Worm (Caenorhabditis elegans) whole organism, L3 larva: ENCODE measurements around the gene Y39B6A.69.

Experiments used
- R02D3.7 ChIP-seq: fragments of 150-350 bp; optimal IDR thresholded peaks from 2 replicates; lab custom pipeline; 2014; ENCODE audit warnings: missing biosample characterization, missing genetic modification characterization
- ceh-16 ChIP-seq: sonication (generic microtip); optimal IDR thresholded peaks from 2 replicates; lab custom pipeline; 2017; ENCODE audit warnings: missing biosample characterization, missing genetic modification characterization
- ceh-28 ChIP-seq: fragments of 150-350 bp; optimal IDR thresholded peaks from 2 replicates; lab custom pipeline; 2014; ENCODE audit warnings: missing biosample characterization, missing genetic modification reagents, missing genetic modification characterization
- ceh-82 ChIP-seq: fragments of 150-350 bp; optimal IDR thresholded peaks from 2 replicates; lab custom pipeline; 2014; ENCODE audit warnings: missing biosample characterization, missing genetic modification characterization
- ceh-9 ChIP-seq: sonication (generic microtip); optimal IDR thresholded peaks from 2 replicates; lab custom pipeline; 2018; ENCODE audit warnings: missing biosample characterization, missing genetic modification characterization
- daf-12 ChIP-seq: fragments of 150-350 bp; optimal IDR thresholded peaks from 2 replicates; lab custom pipeline; 2014; ENCODE audit warnings: missing biosample characterization, missing genetic modification reagents, missing genetic modification characterization
- egl-27 ChIP-seq: sonication (generic microtip); optimal IDR thresholded peaks from 4 replicates; lab custom pipeline; 2017; ENCODE audit warnings: missing biosample characterization, missing genetic modification reagents, missing genetic modification characterization
- egl-5 ChIP-seq: fragments of 150-350 bp; optimal IDR thresholded peaks from 2 replicates; lab custom pipeline; 2017; ENCODE audit warnings: missing biosample characterization, missing genetic modification reagents, missing genetic modification characterization, inconsistent platforms
- elt-2 ChIP-seq: sonication (generic microtip); optimal IDR thresholded peaks from 2 replicates; lab custom pipeline; 2016; ENCODE audit warnings: missing genetic modification reagents, mild to moderate bottlenecking, missing genetic modification characterization, missing compliant biosample characterization
- hmg-11 ChIP-seq: sonication (generic microtip); optimal IDR thresholded peaks from 2 replicates; lab custom pipeline; 2016; ENCODE audit warnings: missing genetic modification characterization, missing compliant biosample characterization
- lin-15B ChIP-seq: fragments of 150-350 bp; optimal IDR thresholded peaks from 2 replicates; lab custom pipeline; 2014; ENCODE audit warnings: missing biosample characterization, missing genetic modification characterization
- lin-39 ChIP-seq: fragments of 150-350 bp; optimal IDR thresholded peaks from 2 replicates; lab custom pipeline; 2018; ENCODE audit warnings: missing biosample characterization, missing genetic modification reagents, missing genetic modification characterization
- nfya-1 ChIP-seq: sonication (generic microtip); optimal IDR thresholded peaks from 2 replicates; lab custom pipeline; 2017; ENCODE audit warnings: missing genetic modification characterization, mild to moderate bottlenecking, missing compliant biosample characterization, antibody characterized with exemption, moderate library complexity; ENCODE audit not compliant: insufficient read depth
- nhr-12 ChIP-seq: fragments of 150-350 bp; optimal IDR thresholded peaks from 2 replicates; lab custom pipeline; 2014; ENCODE audit warnings: missing biosample characterization, missing genetic modification characterization
- nhr-237 ChIP-seq: fragments of 150-350 bp; optimal IDR thresholded peaks from 2 replicates; lab custom pipeline; 2014; ENCODE audit warnings: missing biosample characterization, missing genetic modification characterization
- nhr-25 ChIP-seq: sonication (generic microtip); optimal IDR thresholded peaks from 2 replicates; lab custom pipeline; 2017; ENCODE audit warnings: missing biosample characterization, missing genetic modification characterization
- nhr-28 ChIP-seq: fragments of 150-350 bp; optimal IDR thresholded peaks from 2 replicates; lab custom pipeline; 2014; ENCODE audit warnings: missing biosample characterization, missing genetic modification characterization
- nhr-43 ChIP-seq: sonication (generic microtip); optimal IDR thresholded peaks from 2 replicates; lab custom pipeline; 2016; ENCODE audit warnings: mild to moderate bottlenecking, missing genetic modification characterization, missing compliant biosample characterization; ENCODE audit not compliant: poor library complexity, severe bottlenecking
- nhr-76 ChIP-seq: fragments of 150-350 bp; sonication (generic microtip); optimal IDR thresholded peaks from 5 replicates; lab custom pipeline; 2014; ENCODE audit warnings: missing biosample characterization, missing genetic modification characterization
- pha-4 ChIP-seq: fragments of 150-350 bp; optimal IDR thresholded peaks from 2 replicates; lab custom pipeline; 2014; ENCODE audit warnings: missing biosample characterization, missing genetic modification reagents, missing genetic modification characterization
- pqm-1 ChIP-seq: fragments of 150-350 bp; optimal IDR thresholded peaks from 2 replicates; lab custom pipeline; 2017; ENCODE audit warnings: missing biosample characterization, missing genetic modification characterization, inconsistent platforms
- sea-2 ChIP-seq: fragments of 150-350 bp; sonication (generic microtip); optimal IDR thresholded peaks from 4 replicates; lab custom pipeline; 2014; ENCODE audit warnings: missing biosample characterization, missing genetic modification reagents, missing genetic modification characterization
- skn-1 ChIP-seq: fragments of 150-350 bp; optimal IDR thresholded peaks from 2 replicates; lab custom pipeline; 2014; ENCODE audit warnings: missing biosample characterization, missing genetic modification characterization
- tbx-2 ChIP-seq: sonication (generic microtip); optimal IDR thresholded peaks from 2 replicates; lab custom pipeline; 2016; ENCODE audit warnings: mild to moderate bottlenecking, missing genetic modification characterization, missing compliant biosample characterization
- zag-1 ChIP-seq: fragments of 150-350 bp; optimal IDR thresholded peaks from 2 replicates; lab custom pipeline; 2014; ENCODE audit warnings: missing biosample characterization, missing genetic modification characterization
- ztf-11 ChIP-seq: fragments of 150-350 bp; optimal IDR thresholded peaks from 2 replicates; lab custom pipeline; 2014; ENCODE audit warnings: missing biosample characterization, missing genetic modification characterization

Y39B6A.69 gene

DNA sequence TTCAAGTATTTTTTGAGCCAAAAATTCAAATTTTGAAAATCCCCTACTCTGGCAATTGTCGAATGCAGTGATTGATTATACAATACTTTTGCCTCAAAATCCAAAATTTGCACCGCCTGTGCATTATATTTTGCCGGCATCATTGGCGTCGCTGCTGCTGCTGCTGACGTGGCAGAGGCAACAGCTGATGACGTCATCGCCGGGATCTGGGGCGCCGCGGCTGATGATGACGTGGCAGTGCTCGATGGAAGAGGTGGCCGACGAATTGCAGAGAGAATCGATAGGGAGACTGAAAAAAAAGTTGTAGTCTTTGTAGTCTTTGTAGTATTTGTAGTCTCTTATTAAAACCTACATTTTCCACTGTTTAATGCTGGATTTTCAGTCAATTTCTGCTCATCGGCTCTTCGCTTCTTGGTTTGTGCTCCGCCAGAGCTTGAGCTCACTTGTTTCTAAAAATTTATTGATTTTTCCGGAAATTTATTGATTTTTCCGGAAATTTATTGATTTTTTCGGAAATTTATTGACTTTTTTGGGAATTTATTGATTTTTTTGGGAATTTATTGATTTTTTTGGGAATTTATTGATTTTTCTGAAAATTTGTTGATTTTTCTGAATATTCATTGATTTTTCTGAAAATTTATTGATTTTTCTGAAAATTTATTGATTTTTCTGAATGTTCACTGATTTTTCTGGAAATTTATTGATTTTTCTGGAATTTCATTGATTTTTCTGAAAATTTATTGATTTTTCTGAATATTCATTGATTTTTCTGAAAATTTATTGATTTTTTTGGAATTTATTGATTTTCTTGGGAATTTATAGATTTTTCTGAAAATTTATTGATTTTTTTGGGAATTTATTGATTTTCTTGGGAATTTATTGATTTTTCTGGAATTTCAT, 31.2 kb downstream of the Y39B6A.69 start:
- TF ChIP-seq nhr-25 (tag; lab: Kevin White, UChicago): no peak
- TF ChIP-seq ceh-28 (tag; lab: Kevin White, UChicago): peak; percentile 83
- no peak for TF ChIP-seq ztf-11 (tag; lab: Kevin White, UChicago)
- TF ChIP-seq egl-27 (tag; lab: Kevin White, UChicago): no peak

DNA sequence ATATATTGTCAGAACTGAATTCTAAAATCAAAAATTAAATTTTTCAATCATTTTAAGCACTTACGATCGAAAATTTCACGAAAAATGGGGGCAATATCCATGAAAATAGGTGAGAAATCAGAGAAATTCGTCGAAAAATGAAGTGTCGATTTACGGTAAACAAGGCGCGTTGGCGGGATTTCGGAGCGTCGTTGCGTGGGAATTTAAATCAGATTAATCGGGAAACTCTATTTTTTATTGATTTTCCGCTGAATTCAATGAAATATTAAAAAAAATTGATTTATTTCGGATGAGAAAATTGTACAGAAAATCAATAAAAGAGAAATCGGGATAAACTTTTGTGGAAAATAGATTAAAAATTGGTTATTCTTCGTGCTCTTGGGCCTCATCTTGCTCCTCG, 33.0 kb downstream of the Y39B6A.69 start, which contains the start of gene Y39B6A.13:
Gene Y39B6A.13, minus strand, starts transcription at position 166 of the 400 bp plus-strand sequence.
- TF ChIP-seq pha-4 (tag; lab: Kevin White, UChicago): peak; percentile 42
- peak; percentile 29 for TF ChIP-seq lin-15B (tag; lab: Kevin White, UChicago)
- TF ChIP-seq nfya-1 (tag; lab: Kevin White, UChicago): peak; percentile 23
- TF ChIP-seq egl-5 (tag; lab: Kevin White, UChicago): peak; percentile 28
- TF ChIP-seq ceh-16 (tag; lab: Kevin White, UChicago): no peak
- peak; percentile 74 for TF ChIP-seq ceh-28 (tag; lab: Kevin White, UChicago)
- TF ChIP-seq ceh-9 (tag; lab: Kevin White, UChicago): no peak
- TF ChIP-seq lin-39 (tag; lab: Kevin White, UChicago): no peak
- peak; percentile 95 for TF ChIP-seq R02D3.7 (tag; lab: Kevin White, UChicago)
- TF ChIP-seq nhr-12 (tag; lab: Kevin White, UChicago): no peak
- TF ChIP-seq hmg-11 (tag; lab: Kevin White, UChicago): peak; percentile 57
- TF ChIP-seq nhr-76: no peak

DNA sequence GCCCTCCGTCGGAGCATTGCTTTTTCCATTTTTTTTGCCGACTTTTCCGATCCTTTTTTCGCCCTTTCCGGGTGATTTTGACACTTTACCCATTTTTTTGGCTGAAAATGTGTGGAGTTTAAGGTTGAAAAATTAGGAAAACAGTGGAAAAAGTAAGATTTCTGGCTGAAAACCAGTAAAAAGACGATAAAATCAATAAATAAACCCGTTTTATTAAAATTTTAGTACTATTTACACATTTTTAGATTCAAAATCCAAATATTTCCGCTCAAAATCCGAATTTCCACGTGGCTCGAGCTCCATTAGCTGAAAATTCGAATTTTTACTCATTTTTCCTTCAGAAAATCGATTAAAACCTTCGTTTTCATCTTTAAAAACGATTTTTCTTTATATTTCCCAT, 33.9 kb downstream of the Y39B6A.69 start, which contains the start of gene pro-3:
Gene pro-3, minus strand, starts transcription at position 101 of the 400 bp plus-strand sequence.
- no peak for TF ChIP-seq ceh-28 (tag; lab: Kevin White, UChicago)
- TF ChIP-seq tbx-2: no peak
- TF ChIP-seq ceh-9 (tag; lab: Kevin White, UChicago): no peak
- TF ChIP-seq hmg-11 (tag; lab: Kevin White, UChicago): no peak
- no peak for TF ChIP-seq zag-1
- no peak for TF ChIP-seq nhr-28
- no peak for TF ChIP-seq nhr-43 (tag; lab: Kevin White, UChicago)
- TF ChIP-seq sea-2 (GFP tag; lab: Kevin White, UChicago): no peak
- TF ChIP-seq ceh-82: no peak
- no peak for TF ChIP-seq elt-2 (tag; lab: Kevin White, UChicago)
- no peak for TF ChIP-seq daf-12 (tag; lab: Kevin White, UChicago)
- TF ChIP-seq skn-1 (tag; lab: Kevin White, UChicago): no peak
- no peak for TF ChIP-seq nhr-237
- TF ChIP-seq ztf-11 (tag; lab: Kevin White, UChicago): no peak
- TF ChIP-seq, all 47 proteins: peak for 0

DNA sequence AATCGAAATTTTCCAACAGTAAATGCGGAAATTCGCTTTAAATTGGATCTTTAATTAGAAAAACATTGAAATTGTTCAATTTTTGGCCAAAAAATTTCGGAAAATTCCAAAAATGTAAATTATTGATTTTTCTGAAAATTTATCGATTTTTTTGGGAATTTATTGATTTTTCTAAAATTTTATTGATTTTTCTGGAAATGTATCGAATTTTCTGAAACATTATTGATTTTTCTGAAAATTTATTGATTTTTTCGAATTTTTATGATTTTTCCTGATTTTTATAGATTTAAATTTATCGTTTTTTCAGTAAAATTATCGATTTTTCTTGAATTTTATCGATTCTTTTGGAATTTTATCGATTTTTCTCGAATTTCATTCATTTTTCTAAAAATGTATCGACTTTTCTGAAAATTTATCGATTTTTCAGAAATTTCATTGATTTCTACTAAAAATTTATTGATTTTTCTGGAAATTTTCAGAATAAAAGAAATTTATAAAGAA, 35.3 kb downstream of the Y39B6A.69 start:
- TF ChIP-seq pqm-1 (tag; lab: Kevin White, UChicago) (no peak), ceh-28 (tag; lab: Kevin White, UChicago) (peak; percentile 92)

DNA sequence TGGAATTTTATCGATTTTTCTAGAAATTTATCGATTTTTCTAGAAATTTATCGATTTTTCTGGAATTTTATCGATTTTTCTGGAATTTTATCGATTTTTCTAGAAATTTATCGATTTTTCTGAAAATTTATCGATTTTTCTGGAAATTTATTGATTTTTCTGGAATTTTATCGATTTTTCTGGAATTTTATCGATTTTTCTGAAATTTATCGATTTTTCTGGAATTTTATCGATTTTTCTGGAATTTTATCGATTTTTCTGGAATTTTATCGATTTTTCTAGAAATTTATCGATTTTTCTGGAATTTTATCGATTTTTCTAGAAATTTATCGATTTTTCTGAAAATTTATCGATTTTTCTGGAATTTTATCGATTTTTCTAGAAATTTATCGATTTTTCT, 38.6 kb downstream of the Y39B6A.69 start:
- TF ChIP-seq ceh-28 (tag; lab: Kevin White, UChicago): peak; percentile 53

DNA sequence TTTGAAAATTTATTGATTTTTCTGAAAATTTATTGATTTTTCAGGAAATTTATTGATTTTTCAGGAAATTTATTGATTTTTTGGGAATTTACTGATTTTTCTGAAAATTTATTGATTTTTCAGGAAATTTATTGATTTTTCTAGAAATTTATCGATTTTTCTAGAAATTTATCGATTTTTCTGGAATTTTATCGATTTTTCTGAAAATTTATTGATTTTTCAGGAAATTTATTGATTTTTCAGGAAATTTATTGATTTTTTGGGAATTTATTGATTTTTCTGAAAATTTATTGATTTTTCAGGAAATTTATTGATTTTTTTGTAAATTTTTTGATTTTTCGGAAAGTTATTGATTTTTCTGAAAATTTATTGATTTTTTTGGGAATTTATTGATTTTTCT, 39.6 kb downstream of the Y39B6A.69 start:
- peak; percentile 90 for TF ChIP-seq ceh-28 (tag; lab: Kevin White, UChicago)

DNA sequence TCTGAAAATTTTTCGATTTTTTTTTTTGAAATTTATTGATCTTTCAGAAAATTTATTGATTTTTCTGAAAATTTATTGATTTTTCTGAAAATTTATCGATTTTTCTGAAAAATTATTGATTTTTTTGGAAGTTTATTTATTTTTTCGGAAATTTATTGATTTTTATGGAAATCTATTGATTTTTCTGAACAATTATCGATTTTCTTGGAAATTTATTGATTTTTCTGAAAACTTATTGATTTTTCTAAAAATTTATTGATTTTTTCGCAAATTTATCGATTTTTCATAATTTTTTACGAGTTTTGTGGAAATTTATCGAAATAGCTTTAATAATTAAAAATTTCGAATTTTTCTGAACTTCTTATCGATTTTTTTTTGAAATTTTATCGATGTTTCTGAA, 45.2 kb downstream of the Y39B6A.69 start:
- TF ChIP-seq ztf-11 (tag; lab: Kevin White, UChicago): no peak
- peak; percentile 86 for TF ChIP-seq ceh-28 (tag; lab: Kevin White, UChicago)
